Fruit fly (Drosophila melanogaster): ENCODE data around the gene mRpL44.

DNA sequence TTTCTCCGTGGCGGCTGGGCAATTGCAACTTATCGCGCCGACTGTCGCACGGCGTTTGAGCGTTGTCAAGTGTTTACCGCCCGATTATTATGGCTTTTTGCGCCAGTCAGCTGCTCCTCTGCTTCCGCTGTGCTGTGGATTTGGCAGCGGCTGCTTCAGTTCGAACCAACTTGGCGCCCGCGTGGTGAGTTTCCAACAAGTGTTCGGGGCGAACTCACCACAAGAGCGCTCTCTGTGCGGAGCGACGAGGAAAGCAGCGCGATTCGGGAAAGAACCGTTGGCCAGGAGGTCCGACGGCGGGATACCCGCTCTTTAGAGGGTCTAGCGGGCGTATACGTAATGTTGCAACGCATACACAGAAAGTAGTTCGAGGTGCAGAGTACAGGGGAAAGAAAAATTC lies 32.2 kb upstream of the mRpL44 start, which contains the start of gene NKCC:
- no peak for TF ChIP-seq CG14711 (tag; optimal IDR thresholded peaks at IDR 0.05)
- no peak for TF ChIP-seq cnc (optimal IDR thresholded peaks at IDR 0.05)
- TF ChIP-seq Clk (GFP tag; optimal IDR thresholded peaks at IDR 0.05) = no peak

All from whole organism, adult.